Fruit fly (Drosophila melanogaster) whole organism, pupa: Measurements from ENCODE around the gene Rab18.

Experiments used
- CG10348 ChIP-seq: fragments of 200-800 bp; sonication (Bioruptor generic); IDR thresholded peaks from 2 replicates; pipeline ENCODE4 v1.3.6; 2022; ENCODE audit warnings: missing biosample characterization, missing genetic modification characterization
- CG12605 ChIP-seq: fragments of 200-800 bp; sonication (Bioruptor generic); IDR thresholded peaks from 2 replicates; pipeline ENCODE4 v1.3.6; 2022; ENCODE audit warnings: missing biosample characterization, missing genetic modification characterization
- CG13204 ChIP-seq: fragments of 200-800 bp; sonication (Bioruptor generic); optimal IDR thresholded peaks from 2 replicates; lab custom pipeline; 2018; ENCODE audit warnings: missing biosample characterization, mild to moderate bottlenecking, missing genetic modification characterization, moderate library complexity
- CG14655 ChIP-seq: fragments of 200-800 bp; sonication (Bioruptor generic); optimal IDR thresholded peaks from 3 replicates; lab custom pipeline; 2017; ENCODE audit warnings: mild to moderate bottlenecking, missing biosample characterization, missing genetic modification reagents, missing genetic modification characterization
- CG15710 ChIP-seq: fragments of 200-800 bp; sonication (Bioruptor generic); optimal IDR thresholded peaks from 2 replicates; lab custom pipeline; 2018; ENCODE audit warnings: missing biosample characterization, mild to moderate bottlenecking, missing genetic modification characterization, moderate library complexity
- CG17806 ChIP-seq: fragments of 200-800 bp; sonication (Bioruptor generic); optimal IDR thresholded peaks from 2 replicates; lab custom pipeline; 2018; ENCODE audit warnings: missing biosample characterization, mild to moderate bottlenecking, missing genetic modification characterization, moderate library complexity
- CG32121 ChIP-seq: fragments of 200-800 bp; sonication (Bioruptor generic); IDR thresholded peaks from 2 replicates; pipeline ENCODE4 v1.3.6; 2022; ENCODE audit warnings: missing biosample characterization, missing genetic modification characterization
- CG34367 ChIP-seq: fragments of 200-800 bp; sonication (Bioruptor generic); optimal IDR thresholded peaks from 2 replicates; lab custom pipeline; 2018; ENCODE audit warnings: missing biosample characterization, mild to moderate bottlenecking, missing genetic modification characterization
- CG4496 ChIP-seq: fragments of 200-800 bp; sonication (Bioruptor generic); IDR thresholded peaks from 3 replicates; pipeline ENCODE4 v1.3.6; 2022; ENCODE audit warnings: missing biosample characterization, missing genetic modification characterization
- CG8159 ChIP-seq: fragments of 200-800 bp; sonication (Bioruptor generic); optimal IDR thresholded peaks from 3 replicates; lab custom pipeline; 2018; ENCODE audit warnings: missing biosample characterization, mild to moderate bottlenecking, missing genetic modification characterization, moderate library complexity
- CG8301 ChIP-seq: fragments of 200-800 bp; sonication (Bioruptor generic); optimal IDR thresholded peaks from 2 replicates; lab custom pipeline; 2018; ENCODE audit warnings: missing biosample characterization, mild to moderate bottlenecking, missing genetic modification characterization
- CG9948 ChIP-seq: fragments of 200-800 bp; sonication (Bioruptor generic); optimal IDR thresholded peaks from 2 replicates; lab custom pipeline; 2018; ENCODE audit warnings: missing biosample characterization, mild to moderate bottlenecking, missing genetic modification characterization, moderate library complexity
- D1 ChIP-seq: fragments of 200-800 bp; sonication (Bioruptor generic); optimal IDR thresholded peaks from 2 replicates; lab custom pipeline; 2018; ENCODE audit warnings: missing biosample characterization, mild to moderate bottlenecking, missing genetic modification characterization, moderate library complexity
- EcR ChIP-seq: fragments of 200-800 bp; sonication (Bioruptor generic); optimal IDR thresholded peaks from 3 replicates; lab custom pipeline; 2019; ENCODE audit warnings: missing biosample characterization, missing genetic modification characterization, mild to moderate bottlenecking, moderate library complexity, missing genetic modification reagents
- Ets98B ChIP-seq: fragments of 200-800 bp; sonication (Bioruptor generic); IDR thresholded peaks from 2 replicates; pipeline ENCODE4 v1.3.6; 2022; ENCODE audit warnings: missing biosample characterization, missing genetic modification characterization
- Pif1A ChIP-seq: fragments of 200-800 bp; sonication (Bioruptor generic); optimal IDR thresholded peaks from 3 replicates; lab custom pipeline; 2016; ENCODE audit warnings: missing biosample characterization, missing genetic modification characterization
- Pif1B ChIP-seq: fragments of 200-800 bp; sonication (Bioruptor generic); optimal IDR thresholded peaks from 3 replicates; lab custom pipeline; 2016; ENCODE audit warnings: missing biosample characterization, missing genetic modification characterization
- Snoo ChIP-seq: fragments of 200-800 bp; sonication (Bioruptor generic); optimal IDR thresholded peaks from 3 replicates; lab custom pipeline; 2017; ENCODE audit warnings: missing biosample characterization, mild to moderate bottlenecking, missing genetic modification characterization, inconsistent platforms
- fd96Ca ChIP-seq: fragments of 200-800 bp; sonication (Bioruptor generic); IDR thresholded peaks from 3 replicates; pipeline ENCODE4 v1.3.6; 2022; ENCODE audit warnings: missing biosample characterization, missing genetic modification characterization
- gl ChIP-seq: fragments of 200-800 bp; sonication (Bioruptor generic); optimal IDR thresholded peaks from 2 replicates; lab custom pipeline; 2018; ENCODE audit warnings: missing biosample characterization, mild to moderate bottlenecking, missing genetic modification characterization
- rn ChIP-seq: fragments of 200-800 bp; sonication (Bioruptor generic); IDR thresholded peaks from 2 replicates; pipeline ENCODE4 v1.3.6; 2022; ENCODE audit warnings: missing biosample characterization, missing genetic modification characterization

The Rab18 gene

DNA sequence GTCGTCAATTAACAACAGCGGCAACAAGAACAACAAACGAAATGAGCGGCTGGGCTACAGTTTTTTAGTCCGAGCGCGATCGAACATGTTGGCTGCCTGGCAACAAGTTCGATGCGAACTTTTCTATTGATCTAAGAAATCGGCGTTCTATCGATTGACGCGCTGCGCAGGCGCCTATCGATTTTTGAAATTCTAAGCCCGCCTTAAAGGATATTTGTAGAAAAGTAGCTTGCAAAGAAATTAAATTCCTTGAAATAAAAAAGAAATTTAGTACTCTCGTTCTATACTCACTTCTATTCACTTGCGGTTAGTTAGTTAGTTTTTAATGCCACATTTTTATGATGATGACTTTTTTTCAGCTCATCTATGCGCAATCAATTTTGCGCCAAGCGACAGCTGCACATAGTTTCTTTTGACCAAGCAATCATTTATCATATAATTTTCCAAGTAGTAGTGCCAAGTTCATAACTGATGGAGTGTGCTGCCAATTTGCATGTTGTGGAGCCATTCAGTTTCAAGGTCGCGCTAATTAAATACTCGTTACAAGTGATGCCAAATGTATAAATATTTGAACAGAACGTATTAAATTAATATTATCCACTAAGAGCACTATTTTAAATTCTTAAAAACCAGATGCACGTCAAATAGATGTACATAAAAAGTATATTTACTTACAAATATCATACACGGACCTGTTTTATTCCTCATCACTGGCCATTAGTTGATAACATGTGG is 8.5 kb upstream of the Rab18 start, which contains the start of the genes Tre1 and Gr5a:
Gene Tre1 (minus strand): TSS at position 45 of the 735 bp plus-strand sequence.
Gene Gr5a (plus strand): TSS at position 685 of the 735 bp plus-strand sequence.
- TF ChIP-seq D1 = no peak
- no peak for TF ChIP-seq CG13204 (GFP tag; lab: Kevin White, UChicago)
- no peak for TF ChIP-seq CG32121
- TF ChIP-seq gl (tag; lab: Kevin White, UChicago) = no peak
- TF ChIP-seq fd96Ca (GFP tag; lab: Robert Waterston, UW) = no peak
- TF ChIP-seq Ets98B (GFP tag; lab: Robert Waterston, UW) = no peak

DNA sequence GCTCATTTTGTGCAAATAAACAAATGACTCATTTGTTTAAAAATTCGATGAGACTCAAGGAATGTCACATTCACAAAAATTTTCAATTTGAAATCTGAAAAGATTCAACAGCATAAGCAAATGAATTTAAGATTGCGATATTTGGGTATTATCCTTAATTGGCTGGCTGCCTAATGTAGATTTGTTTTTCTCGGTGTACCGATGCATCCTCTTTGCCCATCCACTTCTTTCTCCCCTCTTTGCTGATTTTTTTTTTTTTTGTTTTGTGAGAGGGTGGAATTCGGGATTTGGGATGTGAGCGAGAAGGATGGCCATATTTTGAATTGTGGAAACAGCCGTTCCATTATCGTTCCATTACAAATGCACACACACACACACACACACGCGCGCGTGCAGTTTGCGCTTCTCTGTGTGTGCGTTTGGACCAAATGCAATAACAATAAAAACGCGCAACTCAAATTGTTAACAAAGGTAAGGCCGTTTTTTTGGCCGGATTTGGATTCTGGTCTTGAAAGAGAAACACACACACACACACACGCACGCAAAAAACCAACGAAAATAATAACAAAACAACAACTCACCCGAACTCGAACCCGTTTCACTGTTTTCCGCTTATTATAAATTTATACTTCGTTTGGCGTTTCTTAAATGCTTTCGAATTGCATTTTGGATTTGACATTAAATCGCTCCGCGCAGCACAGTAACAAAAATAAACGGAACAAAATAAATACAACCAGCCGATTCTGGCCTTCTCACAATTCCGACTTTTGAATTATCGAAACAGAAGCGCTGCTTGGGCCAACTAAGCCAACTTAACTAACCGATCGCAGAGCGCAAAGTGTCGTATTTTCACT is 7.7 kb upstream of the Rab18 start:
- TF ChIP-seq CG8301 (peak; percentile 38), Snoo (tag; lab: Kevin White, UChicago) (peak; percentile 81), CG13204 (GFP tag; lab: Kevin White, UChicago) (peak; percentile 12), CG8159 (tag; lab: Kevin White, UChicago) (peak; percentile 72), CG34367 (tag; lab: Kevin White, UChicago) (peak; percentile 50), CG14655 (GFP tag; lab: Kevin White, UChicago) (no peak), EcR (GFP tag; lab: Kevin White, UChicago) (no peak), Pif1B (GFP tag; lab: Kevin White, UChicago) (peak; percentile 33), CG9948 (tag; lab: Kevin White, UChicago) (peak; percentile 64), CG32121 (peak; percentile 12; the same call in 1 of the 2 replicates), fd96Ca (GFP tag; lab: Robert Waterston, UW) (no peak), CG12605 (GFP tag; lab: Robert Waterston, UW) (no peak), gl (tag; lab: Kevin White, UChicago) (no peak), Pif1A (GFP tag; lab: Kevin White, UChicago) (no peak), CG17806 (tag; lab: Kevin White, UChicago) (peak; percentile 65), CG10348 (GFP tag; lab: Robert Waterston, UW) (no peak), CG15710 (tag; lab: Kevin White, UChicago) (peak; percentile 50), Ets98B (GFP tag; lab: Robert Waterston, UW) (peak; percentile 29; the same call in 1 of the 2 replicates), D1 (no peak), CG4496 (GFP tag; lab: Robert Waterston, UW) (0 out of 3 replicates have a peak, but pooled peaks have one; percentile 50), rn (GFP tag; lab: Robert Waterston, UW) (0 out of 2 replicates have a peak, but pooled peaks have one; percentile 4)
- TF ChIP-seq, all 21 proteins: peak for 13

DNA sequence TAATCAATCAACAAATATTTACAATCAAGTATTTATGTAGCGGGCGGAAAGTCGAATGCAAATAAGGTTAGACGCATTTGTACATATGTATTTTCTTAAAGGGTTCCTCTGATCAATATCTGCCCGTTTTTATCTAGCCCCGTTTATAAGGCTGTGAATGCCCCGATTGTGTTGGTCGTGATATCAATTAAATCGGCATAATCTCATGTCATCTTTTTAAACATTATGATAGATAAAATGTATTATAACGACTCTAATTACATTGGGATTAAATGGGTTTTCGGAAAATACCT is 6.5 kb upstream of the Rab18 start:
- TF ChIP-seq CG12605 (GFP tag; lab: Robert Waterston, UW) = no peak
- no peak for TF ChIP-seq EcR (GFP tag; lab: Kevin White, UChicago)
- TF ChIP-seq Ets98B (GFP tag; lab: Robert Waterston, UW) = no peak
- no peak for TF ChIP-seq CG4496 (GFP tag; lab: Robert Waterston, UW)
- TF ChIP-seq CG10348 (GFP tag; lab: Robert Waterston, UW) = no peak
- no peak for TF ChIP-seq CG13204 (GFP tag; lab: Kevin White, UChicago)
- TF ChIP-seq Pif1A (GFP tag; lab: Kevin White, UChicago) = no peak
- TF ChIP-seq CG14655 (GFP tag; lab: Kevin White, UChicago) = no peak
- no peak for TF ChIP-seq CG17806 (tag; lab: Kevin White, UChicago)
- no peak for TF ChIP-seq CG15710 (tag; lab: Kevin White, UChicago)
- TF ChIP-seq Pif1B (GFP tag; lab: Kevin White, UChicago) = no peak
- TF ChIP-seq rn (GFP tag; lab: Robert Waterston, UW) = no peak
- no peak for TF ChIP-seq fd96Ca (GFP tag; lab: Robert Waterston, UW)
- TF ChIP-seq CG8159 (tag; lab: Kevin White, UChicago) = no peak
- TF ChIP-seq Snoo (tag; lab: Kevin White, UChicago) = no peak
- no peak for TF ChIP-seq CG9948 (tag; lab: Kevin White, UChicago)
- TF ChIP-seq D1 = no peak
- TF ChIP-seq CG34367 (tag; lab: Kevin White, UChicago) = no peak
- no peak for TF ChIP-seq CG8301
- no peak for TF ChIP-seq gl (tag; lab: Kevin White, UChicago)
- TF ChIP-seq, all 21 proteins: peak for 0

DNA sequence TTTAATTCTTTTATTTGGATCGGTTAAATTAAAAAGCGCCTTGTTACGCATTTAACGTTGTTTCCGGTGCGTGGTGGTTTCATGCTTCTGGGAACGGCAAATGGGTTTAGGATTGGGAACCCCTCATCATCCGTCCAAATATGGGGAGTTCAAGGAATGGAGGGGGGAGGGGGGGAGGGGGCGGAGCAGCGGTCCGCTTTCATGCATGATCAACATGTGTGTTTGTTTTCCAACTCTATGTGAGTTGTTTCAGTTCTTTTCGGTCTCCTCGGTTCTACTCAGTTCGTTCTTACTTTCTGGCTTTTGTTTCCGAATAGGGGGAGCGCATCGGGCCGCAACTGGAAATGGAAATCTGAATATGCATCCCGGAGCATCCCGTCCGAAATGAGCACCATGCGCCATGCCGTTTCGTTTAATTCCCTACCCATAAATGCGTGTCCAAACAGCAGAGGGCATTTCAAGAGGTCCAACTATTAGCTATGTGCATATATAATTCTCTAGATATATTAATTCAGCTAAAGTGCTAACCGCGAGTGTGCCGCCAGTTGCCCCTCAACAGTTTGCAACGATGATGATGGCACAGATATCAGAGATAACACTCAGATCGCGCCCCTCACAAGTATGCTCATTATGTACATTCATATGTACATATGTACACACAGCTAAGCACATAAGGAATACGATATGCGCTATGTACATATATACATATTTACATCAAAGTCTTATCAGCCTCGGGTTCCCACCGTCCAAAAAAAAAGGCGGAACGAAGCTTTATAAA is 6.0 kb upstream of the Rab18 start:
- TF ChIP-seq fd96Ca (GFP tag; lab: Robert Waterston, UW) (no peak), rn (GFP tag; lab: Robert Waterston, UW) (no peak), CG14655 (GFP tag; lab: Kevin White, UChicago) (no peak), CG9948 (tag; lab: Kevin White, UChicago) (no peak), gl (tag; lab: Kevin White, UChicago) (peak; percentile 48), Pif1A (GFP tag; lab: Kevin White, UChicago) (peak; percentile 36), CG12605 (GFP tag; lab: Robert Waterston, UW) (no peak), CG8159 (tag; lab: Kevin White, UChicago) (no peak), CG17806 (tag; lab: Kevin White, UChicago) (no peak), CG32121 (no peak), CG13204 (GFP tag; lab: Kevin White, UChicago) (peak; percentile 16), CG8301 (no peak), Pif1B (GFP tag; lab: Kevin White, UChicago) (peak; percentile 40), CG15710 (tag; lab: Kevin White, UChicago) (no peak), CG10348 (GFP tag; lab: Robert Waterston, UW) (no peak), D1 (no peak), CG4496 (GFP tag; lab: Robert Waterston, UW) (0 out of 3 replicates have a peak, but pooled peaks have one; percentile 28), EcR (GFP tag; lab: Kevin White, UChicago) (no peak), Ets98B (GFP tag; lab: Robert Waterston, UW) (no peak), CG34367 (tag; lab: Kevin White, UChicago) (no peak), Snoo (tag; lab: Kevin White, UChicago) (peak; percentile 16)
